Worm (Caenorhabditis elegans) whole organism, L4/young adult: ENCODE data around the gene idpp-5.

Source experiments
- W03F9.2 ChIP-seq: fragments of 150-350 bp; optimal IDR thresholded peaks from 2 replicates; lab custom pipeline; 2014; ENCODE audit warnings: missing biosample characterization, missing genetic modification characterization
- dao-5 ChIP-seq: sonication (generic microtip); optimal IDR thresholded peaks from 2 replicates; lab custom pipeline; 2016; ENCODE audit warnings: missing genotype, missing genetic modification characterization, moderate library complexity, missing compliant biosample characterization
- him-1 ChIP-seq: sonication (generic microtip); optimal IDR thresholded peaks from 2 replicates; lab custom pipeline; 2016; ENCODE audit warnings: missing genotype, missing genetic modification reagents, missing genetic modification characterization, missing compliant biosample characterization

- TF ChIP-seq him-1 (tag; lab: Kevin White, UChicago) (no peak), dao-5 (no peak), W03F9.2 (tag; lab: Kevin White, UChicago) (no peak)
Measured at ce11 chrX:3759820-3760219, 32.8 kb downstream of the idpp-5 start.
